Fruit fly (Drosophila melanogaster): ENCODE data around the gene CG33303.
A peak's percentile ranks its signal among the peaks of the same experiment; 100 is the strongest.

Gene CG33303

dm6 chr2L:10379865-10380264, 4.3 kb upstream of the CG33303 start, which contains the start of gene gny (continued):
- TF ChIP-seq CG2712 (tag; optimal IDR thresholded peaks at IDR 0.05): no peak
- TF ChIP-seq Sin3A (optimal IDR thresholded peaks at IDR 0.05): peak; percentile 2
- peak; percentile 74 for TF ChIP-seq Dp (GFP tag; optimal IDR thresholded peaks at IDR 0.05)
- TF ChIP-seq CG10462 (GFP tag; optimal IDR thresholded peaks at IDR 0.05): no peak
- TF ChIP-seq Lhr (GFP tag; optimal IDR thresholded peaks at IDR 0.05): peak; percentile 15
- TF ChIP-seq Drgx (GFP tag; IDR thresholded peaks at IDR 0.05): no peak
- TF ChIP-seq knrl (GFP tag; IDR thresholded peaks at IDR 0.05; ENCODE audit: partially characterized antibody): no peak; the same call in 2 of the 3 replicates
- TF ChIP-seq CG17802 (tag; optimal IDR thresholded peaks at IDR 0.05): peak; percentile 37
- TF ChIP-seq E2f2 (GFP tag; IDR thresholded peaks at IDR 0.05): peak; percentile 77
- TF ChIP-seq Bgb (GFP tag; IDR thresholded peaks at IDR 0.05; ENCODE audit: partially characterized antibody): peak; percentile 38; the same call in 1 of the 2 replicates
- TF ChIP-seq gfzf (GFP tag; optimal IDR thresholded peaks at IDR 0.05): peak; percentile 19
- TF ChIP-seq eyg (GFP tag; optimal IDR thresholded peaks at IDR 0.05): no peak
- peak; percentile 3 for TF ChIP-seq CG14710 (tag; optimal IDR thresholded peaks at IDR 0.05)
- no peak for TF ChIP-seq seq (GFP tag; IDR thresholded peaks at IDR 0.05)
- TF ChIP-seq fu2 (GFP tag; optimal IDR thresholded peaks at IDR 0.05): no peak
- peak; percentile 11 for TF ChIP-seq CG9797 (GFP tag; optimal IDR thresholded peaks at IDR 0.05)
- no peak for TF ChIP-seq CG17829 (tag; optimal IDR thresholded peaks at IDR 0.05)
- 0 out of 4 replicates have a peak, but pooled peaks have one; percentile 25 for TF ChIP-seq chinmo (GFP tag; IDR thresholded peaks at IDR 0.05; ENCODE audit: partially characterized antibody)
- TF ChIP-seq MBD-R2 (GFP tag; IDR thresholded peaks at IDR 0.05): peak; percentile 88
- peak; percentile 40 for TF ChIP-seq YL-1 (GFP tag; optimal IDR thresholded peaks at IDR 0.05)
- TF ChIP-seq CoRest (tag; optimal IDR thresholded peaks at IDR 0.05): peak; percentile 20
- TF ChIP-seq Awh (GFP tag; IDR thresholded peaks at IDR 0.05): no peak
- TF ChIP-seq CG13287 (GFP tag; IDR thresholded peaks at IDR 0.05; ENCODE audit: partially characterized antibody): peak; percentile 42; the same call in 1 of the 2 replicates
- TF ChIP-seq CG15514 (GFP tag; optimal IDR thresholded peaks at IDR 0.05): peak; percentile 6
- peak; percentile 26 for TF ChIP-seq Ets97D (GFP tag; optimal IDR thresholded peaks at IDR 0.05)
- TF ChIP-seq sug (tag; optimal IDR thresholded peaks at IDR 0.05): peak; percentile 70
- TF ChIP-seq CG1603 (tag; optimal IDR thresholded peaks at IDR 0.05): peak; percentile 100
- TF ChIP-seq row (GFP tag; IDR thresholded peaks at IDR 0.05): peak; percentile 26; the same call in 1 of the 3 replicates
- TF ChIP-seq pzg (GFP tag; optimal IDR thresholded peaks at IDR 0.05): peak; percentile 81
- TF ChIP-seq HLH4C (GFP tag; IDR thresholded peaks at IDR 0.05; ENCODE audit: partially characterized antibody): peak; percentile 49; the same call in 2 of the 3 replicates
- TF ChIP-seq CG12236 (GFP tag; optimal IDR thresholded peaks at IDR 0.05): no peak
- TF ChIP-seq al (GFP tag; IDR thresholded peaks at IDR 0.05): no peak
- no peak for TF ChIP-seq CG8290 (GFP tag; optimal IDR thresholded peaks at IDR 0.05)
- TF ChIP-seq CG8290 (tag; optimal IDR thresholded peaks at IDR 0.05): peak in 1 of 2 experiments; percentile 61
- peak; percentile 42 for TF ChIP-seq stwl (tag; optimal IDR thresholded peaks at IDR 0.05)
- peak; percentile 24 for TF ChIP-seq trem (tag; optimal IDR thresholded peaks at IDR 0.05)
- no peak for TF ChIP-seq CG15011 (GFP tag; optimal IDR thresholded peaks at IDR 0.05)
- TF ChIP-seq nmo (GFP tag; optimal IDR thresholded peaks at IDR 0.05): peak; percentile 3
- peak; percentile 97 for TF ChIP-seq CG30020 (tag; optimal IDR thresholded peaks at IDR 0.05)
- peak; percentile 39 for TF ChIP-seq HmgD (GFP tag; optimal IDR thresholded peaks at IDR 0.05)

dm6 chr2L:10378631-10379030, 3.1 kb upstream of the CG33303 start:
- TF ChIP-seq CG1233 (GFP tag; optimal IDR thresholded peaks at IDR 0.05) (no peak), pan (optimal IDR thresholded peaks at IDR 0.05) (no peak), pan (GFP tag; optimal IDR thresholded peaks at IDR 0.05 in 1 of 2, IDR thresholded peaks at IDR 0.05 in 1 of 2) (peak in 1 of 2 experiments; percentile 17), CG6791 (GFP tag; IDR thresholded peaks at IDR 0.05; ENCODE audit: partially characterized antibody) (no peak), CG1792 (GFP tag; optimal IDR thresholded peaks at IDR 0.05) (no peak), CG16813 (GFP tag; IDR thresholded peaks at IDR 0.05; ENCODE audit: partially characterized antibody) (no peak), Med (GFP tag) (peak; percentile 63), Ets65A (GFP tag) (peak; percentile 88), HLH4C (GFP tag; IDR thresholded peaks at IDR 0.05; ENCODE audit: partially characterized antibody) (no peak), salm (tag; optimal IDR thresholded peaks at IDR 0.05) (no peak), H2.0 (GFP tag; IDR thresholded peaks at IDR 0.05) (no peak), CG3281 (GFP tag; optimal IDR thresholded peaks at IDR 0.05) (no peak), Oli (tag; optimal IDR thresholded peaks at IDR 0.05) (no peak)

Data from whole organism, embryonic.